Worm (Caenorhabditis elegans) whole organism, midembryonic: ENCODE data around the gene PDB1.1.

Source experiments
- T22C8.4 ChIP-seq: fragments of 200-800 bp; sonication (Bioruptor generic); IDR thresholded peaks from 2 replicates; pipeline ENCODE4 v1.3.6; 2022; ENCODE audit warnings: missing genetic modification characterization, missing compliant biosample characterization
- cog-1 ChIP-seq: sonication (generic microtip); optimal IDR thresholded peaks from 2 replicates; lab custom pipeline; 2016; ENCODE audit warnings: missing genetic modification characterization, missing compliant biosample characterization
- flt-1 ChIP-seq: fragments of 200-800 bp; sonication (Bioruptor generic); IDR thresholded peaks from 2 replicates; pipeline ENCODE4 v1.3.6; 2022; ENCODE audit warnings: missing genetic modification characterization, missing compliant biosample characterization
- klf-2 ChIP-seq: fragments of 200-800 bp; sonication (Bioruptor generic); conservative IDR thresholded peaks from 2 replicates; pipeline ENCODE4 v1.3.6; 2022; ENCODE audit warnings: missing genetic modification reagents, missing genetic modification characterization, missing compliant biosample characterization
- med-1 ChIP-seq: sonication (generic microtip); optimal IDR thresholded peaks from 2 replicates; lab custom pipeline; 2017; ENCODE audit warnings: missing genetic modification characterization, mild to moderate bottlenecking, missing compliant biosample characterization, antibody characterized with exemption, missing genetic modification reagents; ENCODE audit not compliant: insufficient read depth
- ref-1 ChIP-seq: fragments of 200-800 bp; sonication (Bioruptor generic); conservative IDR thresholded peaks from 2 replicates; pipeline ENCODE4 v1.3.6; 2022; ENCODE audit warnings: missing genetic modification reagents, missing genetic modification characterization, missing compliant biosample characterization
- tab-1 ChIP-seq: fragments of 200-800 bp; sonication (Bioruptor generic); IDR thresholded peaks from 2 replicates; pipeline ENCODE4 v1.3.6; 2022; ENCODE audit warnings: missing genetic modification characterization, missing compliant biosample characterization
- ztf-23 ChIP-seq: fragments of 200-800 bp; sonication (Bioruptor generic); IDR thresholded peaks from 2 replicates; pipeline ENCODE4 v1.3.6; 2022; ENCODE audit warnings: missing genetic modification reagents, missing genetic modification characterization, missing compliant biosample characterization
- ztf-29 ChIP-seq: fragments of 200-800 bp; sonication (Bioruptor generic); IDR thresholded peaks from 2 replicates; pipeline ENCODE4 v1.3.6; 2022; ENCODE audit warnings: missing genetic modification reagents, missing genetic modification characterization, missing compliant biosample characterization

Gene PDB1.1

DNA sequence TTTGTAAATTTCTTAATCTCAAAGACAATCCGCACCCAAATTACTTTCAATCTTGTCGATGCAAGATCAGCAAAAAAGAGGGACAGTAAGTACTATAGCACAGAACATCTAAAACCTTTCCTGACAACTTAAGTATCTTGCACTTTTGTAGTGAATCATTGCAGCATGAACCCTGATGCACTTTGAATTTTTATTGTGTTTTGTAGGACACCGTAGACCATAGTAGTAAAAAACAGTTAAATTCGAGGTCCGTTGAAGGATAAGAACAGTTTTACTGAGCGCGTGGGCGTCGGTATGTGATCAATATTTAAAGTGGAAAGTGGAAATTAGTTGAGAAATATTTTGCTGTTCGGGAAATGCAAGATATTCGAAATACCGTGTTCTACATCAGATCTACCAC lies 23.3 kb upstream of the PDB1.1 start:
- no peak for TF ChIP-seq ztf-23 (GFP tag; lab: Robert Waterston, UW)
- no peak for TF ChIP-seq tab-1 (GFP tag; lab: Robert Waterston, UW)
- no peak for TF ChIP-seq ztf-29
- no peak for TF ChIP-seq cog-1 (tag; lab: Kevin White, UChicago)
- TF ChIP-seq klf-2 (GFP tag; lab: Robert Waterston, UW) = no peak
- TF ChIP-seq ref-1 = no peak
- no peak for TF ChIP-seq T22C8.4 (GFP tag; lab: Robert Waterston, UW)
- TF ChIP-seq med-1 (GFP tag; lab: Kevin White, UChicago) = no peak
- TF ChIP-seq flt-1 = no peak

DNA sequence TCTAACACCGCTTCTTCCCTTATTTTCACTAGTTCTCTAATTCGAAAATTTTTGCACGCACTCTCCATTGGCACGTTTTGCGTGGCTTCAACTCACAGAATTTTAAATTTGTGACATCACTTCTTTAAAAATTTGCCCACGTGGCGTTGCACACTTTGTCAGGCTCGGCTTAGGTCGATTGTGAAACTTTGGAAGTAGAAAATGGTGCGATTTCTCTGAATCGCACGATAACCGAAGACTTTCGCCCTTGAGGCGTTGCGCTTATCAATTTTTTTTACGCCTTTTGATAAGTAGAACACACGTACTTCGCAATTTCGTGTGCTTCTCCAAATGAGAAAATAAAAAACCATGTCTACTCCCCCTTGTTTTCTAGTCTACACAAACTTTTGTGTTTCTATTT lies 19.4 kb upstream of the PDB1.1 start:
- TF ChIP-seq tab-1 (GFP tag; lab: Robert Waterston, UW) = no peak
- no peak for TF ChIP-seq med-1 (GFP tag; lab: Kevin White, UChicago)
- TF ChIP-seq ref-1 = no peak

DNA sequence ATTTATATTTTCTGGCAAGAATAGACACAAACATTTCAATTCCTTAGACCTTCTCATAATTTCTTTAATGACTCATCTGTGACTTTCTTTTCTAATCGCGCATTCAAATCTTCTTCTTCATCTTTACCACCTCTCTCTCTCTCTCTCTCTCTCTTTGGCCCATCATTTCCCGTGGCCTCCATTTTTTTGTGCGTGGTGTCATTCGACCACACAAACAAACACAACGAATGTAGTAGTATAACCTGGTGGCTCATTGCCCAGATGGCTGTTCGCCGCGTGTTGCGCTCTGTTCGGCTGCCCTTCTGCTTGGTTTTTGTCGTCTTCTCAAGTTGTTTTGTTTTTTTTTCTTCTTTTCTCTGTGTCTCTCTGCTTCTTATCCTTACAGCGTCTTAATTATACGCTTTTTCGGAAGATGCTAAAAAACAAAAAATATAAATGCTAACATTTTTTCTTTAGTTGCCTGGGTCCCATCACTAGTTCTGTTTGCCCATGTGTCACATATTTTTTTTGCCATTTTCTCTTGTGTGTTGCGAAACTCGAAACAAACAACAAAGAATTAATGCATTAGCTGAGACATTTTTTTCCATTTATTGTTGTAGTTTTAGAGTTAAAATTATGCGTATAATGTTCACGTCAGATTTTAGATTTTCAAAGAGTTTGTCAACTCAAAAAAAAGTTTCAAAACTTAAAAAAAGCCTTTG lies 18.7 kb upstream of the PDB1.1 start:
- TF ChIP-seq flt-1 (no peak), T22C8.4 (GFP tag; lab: Robert Waterston, UW) (no peak)

DNA sequence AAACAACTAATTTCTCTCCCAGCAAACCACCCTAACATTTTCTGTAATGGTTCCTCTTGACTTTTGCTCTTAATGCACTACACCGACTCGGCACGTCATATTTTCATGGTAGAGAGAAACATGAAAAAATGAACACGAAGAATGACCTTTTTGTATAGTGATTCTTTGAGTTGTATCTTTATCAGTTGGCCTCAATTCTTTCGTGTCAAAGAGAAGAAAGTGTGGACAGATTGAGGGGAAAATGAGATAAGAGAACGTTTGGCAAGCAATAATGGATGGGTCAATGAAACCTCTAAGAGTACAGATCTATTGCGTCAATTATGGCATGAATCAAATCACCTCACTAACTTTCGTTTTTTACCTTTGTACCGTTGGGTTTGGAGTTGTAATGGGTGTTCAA lies 17.1 kb upstream of the PDB1.1 start:
- TF ChIP-seq ztf-29 (no peak), med-1 (GFP tag; lab: Kevin White, UChicago) (no peak), T22C8.4 (GFP tag; lab: Robert Waterston, UW) (no peak), flt-1 (no peak), tab-1 (GFP tag; lab: Robert Waterston, UW) (no peak)

DNA sequence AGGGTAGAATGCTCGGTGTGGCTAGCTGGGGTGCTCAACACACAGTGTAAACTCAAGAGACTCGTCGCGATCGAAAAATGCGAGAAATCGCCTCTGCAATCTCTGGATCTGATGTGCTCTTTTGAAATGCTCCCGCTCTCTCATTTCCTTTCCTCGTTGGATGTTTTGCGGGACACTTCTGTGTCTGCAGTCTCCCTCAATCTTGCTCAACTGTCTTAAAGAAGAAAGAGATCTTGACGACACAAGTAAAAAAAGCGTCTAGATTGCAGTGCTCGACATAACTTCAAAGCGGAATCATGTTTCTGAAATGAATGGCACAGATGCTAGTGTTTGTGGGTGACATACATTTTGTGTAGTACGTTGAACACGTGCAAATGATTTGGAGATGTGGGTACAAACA lies 14.7 kb upstream of the PDB1.1 start:
- TF ChIP-seq cog-1 (tag; lab: Kevin White, UChicago) (peak; percentile 7), med-1 (GFP tag; lab: Kevin White, UChicago) (no peak), tab-1 (GFP tag; lab: Robert Waterston, UW) (no peak), ztf-23 (GFP tag; lab: Robert Waterston, UW) (no peak), T22C8.4 (GFP tag; lab: Robert Waterston, UW) (no peak), flt-1 (no peak), ref-1 (no peak)

DNA sequence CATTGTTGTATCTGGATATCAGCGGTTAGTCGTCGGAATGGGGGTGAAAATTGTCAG lies 14.5 kb upstream of the PDB1.1 start, which contains the start of the genes unc-98 and F08C6.18:
TSS of gene unc-98 (minus strand) at position 48 of the 57 bp plus-strand sequence.
TSS of gene F08C6.18 (minus strand) at position 57 of the 57 bp plus-strand sequence.
- no peak for TF ChIP-seq ztf-29
- no peak for TF ChIP-seq ref-1
- TF ChIP-seq cog-1 (tag; lab: Kevin White, UChicago) = no peak

DNA sequence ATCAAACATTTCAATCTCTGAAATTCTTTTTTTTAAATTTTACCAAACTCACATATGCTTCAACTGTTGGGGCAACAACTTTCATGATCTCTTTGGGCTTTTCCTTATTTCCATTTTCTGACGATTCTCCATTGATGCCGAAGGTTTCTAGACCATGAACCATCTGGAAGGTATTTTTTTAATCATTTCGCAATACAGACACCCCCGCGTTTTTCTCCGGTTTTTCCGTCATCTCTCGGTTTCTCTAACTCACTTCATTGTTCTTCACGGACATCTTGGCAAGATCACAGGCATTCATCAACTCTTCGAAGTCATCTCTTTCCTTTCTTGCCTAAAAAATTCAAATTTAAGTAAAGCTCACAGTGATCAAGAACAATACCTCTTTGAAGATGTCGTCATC lies 14.3 kb upstream of the PDB1.1 start:
- TF ChIP-seq ztf-23 (GFP tag; lab: Robert Waterston, UW) (no peak), klf-2 (GFP tag; lab: Robert Waterston, UW) (no peak), flt-1 (no peak), cog-1 (tag; lab: Kevin White, UChicago) (no peak), tab-1 (GFP tag; lab: Robert Waterston, UW) (no peak)

DNA sequence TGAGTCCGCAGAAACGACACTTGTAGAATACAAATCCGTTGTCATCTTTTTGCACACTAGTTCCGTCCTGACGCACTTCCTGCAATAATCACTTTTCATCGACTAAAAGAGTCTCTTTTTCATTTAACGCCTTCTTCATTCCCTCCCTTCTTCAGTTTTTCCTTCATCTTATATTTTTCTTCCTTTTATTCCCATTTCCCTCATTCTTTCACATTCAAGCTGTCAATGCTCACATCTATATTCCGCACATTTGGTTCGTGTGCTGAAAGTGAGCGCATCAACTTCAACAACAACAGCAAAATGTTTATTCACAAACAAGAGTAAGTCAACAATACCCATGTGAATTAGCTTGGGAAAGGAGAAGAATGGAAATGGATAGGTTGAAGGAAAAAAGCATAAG lies 13.2 kb upstream of the PDB1.1 start, which contains the start of gene pcyt-1:
TSS of gene pcyt-1 (plus strand) at position 301 of the 400 bp plus-strand sequence.
- no peak for TF ChIP-seq ref-1
- no peak for TF ChIP-seq cog-1 (tag; lab: Kevin White, UChicago)
- TF ChIP-seq med-1 (GFP tag; lab: Kevin White, UChicago) = no peak
- no peak for TF ChIP-seq flt-1
- TF ChIP-seq T22C8.4 (GFP tag; lab: Robert Waterston, UW) = no peak
- no peak for TF ChIP-seq ztf-23 (GFP tag; lab: Robert Waterston, UW)
- TF ChIP-seq ztf-29 = no peak
- no peak for TF ChIP-seq tab-1 (GFP tag; lab: Robert Waterston, UW)
- no peak for TF ChIP-seq klf-2 (GFP tag; lab: Robert Waterston, UW)

DNA sequence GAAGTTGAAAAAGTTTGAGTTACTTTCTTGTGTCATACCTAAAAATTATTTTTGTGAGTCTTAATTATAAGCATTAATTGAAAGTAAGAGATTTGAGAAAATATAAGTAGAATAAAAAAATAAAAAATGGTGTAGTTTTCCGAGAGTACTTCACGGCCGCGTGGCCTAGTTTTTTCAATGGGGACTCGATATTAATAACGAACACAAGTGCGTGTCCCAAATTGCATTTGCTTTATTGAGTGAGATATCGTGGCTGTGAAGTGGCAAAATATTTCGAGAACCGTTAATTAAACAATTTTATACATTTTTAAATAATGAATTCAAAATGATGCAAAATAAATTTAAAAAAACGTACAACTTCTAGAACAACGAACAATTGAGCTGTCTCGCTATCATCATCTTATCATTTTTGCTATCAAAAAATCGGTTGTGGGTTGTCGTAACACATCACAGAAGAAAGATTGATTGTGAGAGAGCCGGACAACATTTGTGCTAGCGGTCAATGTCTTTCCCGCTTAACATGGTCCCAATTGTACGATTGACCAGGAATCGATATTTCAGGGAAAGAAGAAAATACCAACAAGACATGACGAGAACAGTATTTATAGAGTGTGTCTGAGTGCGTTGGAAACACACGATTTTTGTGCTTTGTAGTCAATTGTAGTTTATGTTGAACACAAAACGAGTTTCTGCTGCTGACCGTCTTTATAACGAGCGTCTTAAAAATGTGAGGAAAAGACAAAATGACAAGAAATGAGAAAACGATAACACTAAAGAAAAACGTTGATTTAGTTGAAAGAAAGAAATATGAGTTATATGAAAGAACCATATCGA lies 11.0 kb upstream of the PDB1.1 start, which contains the start of gene apy-1:
TSS of gene apy-1 (minus strand) at position 38 of the 834 bp plus-strand sequence.
- TF ChIP-seq ztf-23 (GFP tag; lab: Robert Waterston, UW) (no peak), tab-1 (GFP tag; lab: Robert Waterston, UW) (no peak), cog-1 (tag; lab: Kevin White, UChicago) (peak; percentile 1), ztf-29 (no peak), klf-2 (GFP tag; lab: Robert Waterston, UW) (no peak)

DNA sequence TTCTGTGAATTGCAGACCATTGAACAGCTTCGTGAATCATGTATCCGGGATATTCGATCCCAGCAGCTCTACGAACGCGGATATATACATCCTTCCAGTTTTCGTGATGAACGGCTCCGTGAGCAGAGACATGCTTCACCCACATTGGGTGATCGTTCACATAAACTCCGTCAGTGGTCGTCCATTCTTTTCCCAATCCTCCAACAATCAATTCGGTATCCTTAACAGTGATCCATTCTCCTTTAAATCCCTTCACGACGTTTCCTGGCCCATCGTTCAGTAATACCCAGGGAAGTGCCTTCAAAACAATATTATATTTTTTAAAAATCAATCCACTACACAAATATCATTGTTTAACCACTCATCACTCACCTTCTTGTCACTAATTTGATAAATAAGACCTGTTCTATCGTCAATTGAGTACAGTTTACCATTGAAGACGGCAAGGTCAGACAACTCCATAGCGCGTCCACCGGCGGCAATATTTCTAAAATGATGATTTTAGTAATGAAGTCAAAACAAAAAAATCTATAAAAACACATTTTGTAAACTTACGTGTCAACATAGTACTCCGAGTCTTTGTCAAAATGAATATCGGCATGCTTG lies 9.9 kb upstream of the PDB1.1 start:
- no peak for TF ChIP-seq flt-1
- no peak for TF ChIP-seq ztf-23 (GFP tag; lab: Robert Waterston, UW)
- no peak for TF ChIP-seq med-1 (GFP tag; lab: Kevin White, UChicago)
- no peak for TF ChIP-seq cog-1 (tag; lab: Kevin White, UChicago)
- TF ChIP-seq klf-2 (GFP tag; lab: Robert Waterston, UW) = no peak
